Fruit fly (Drosophila melanogaster) whole organism, embryonic: ENCODE results near the gene CG10486.

Source experiments
- CG12659 ChIP-seq: fragments of 200-800 bp; sonication (Bioruptor generic); optimal IDR thresholded peaks from 3 replicates; lab custom pipeline; 2017; ENCODE audit warnings: mild to moderate bottlenecking, missing biosample characterization, missing genetic modification reagents, missing genetic modification characterization
- HmgD ChIP-seq: fragments of 200-800 bp; sonication (Bioruptor generic); optimal IDR thresholded peaks from 3 replicates; lab custom pipeline; 2016; ENCODE audit warnings: missing biosample characterization, missing genetic modification characterization
- nom ChIP-seq: fragments of 200-800 bp; sonication (Bioruptor generic); optimal IDR thresholded peaks from 2 replicates; lab custom pipeline; 2017; ENCODE audit warnings: missing biosample characterization, missing genetic modification characterization, mild to moderate bottlenecking, moderate library complexity, missing genetic modification reagents
- pnt ChIP-seq: fragments of 200-800 bp; sonication (Bioruptor generic); optimal IDR thresholded peaks from 3 replicates; lab custom pipeline; 2016; ENCODE audit warnings: missing biosample characterization, missing genetic modification characterization
- salm ChIP-seq: fragments of 200-800 bp; sonication (Bioruptor generic); optimal IDR thresholded peaks from 2 replicates; lab custom pipeline; 2018; ENCODE audit warnings: missing biosample characterization, mild to moderate bottlenecking, missing genetic modification characterization
- sens-2 ChIP-seq: fragments of 200-800 bp; sonication (Bioruptor generic); IDR thresholded peaks from 2 replicates; pipeline ENCODE4 v1.3.6; 2022; ENCODE audit warnings: missing biosample characterization, missing genetic modification characterization

dm6 chr3L:5945571-5945970 is 39.1 kb upstream of the CG10486 start:
- TF ChIP-seq HmgD (GFP tag; lab: Kevin White, UChicago): no peak
- no peak for TF ChIP-seq sens-2 (GFP tag; lab: Robert Waterston, UW)
- no peak for TF ChIP-seq nom (GFP tag; lab: Kevin White, UChicago)
- TF ChIP-seq CG12659 (GFP tag; lab: Kevin White, UChicago): no peak
- TF ChIP-seq pnt (GFP tag; lab: Kevin White, UChicago): no peak
- TF ChIP-seq salm: no peak
